Fruit fly (Drosophila melanogaster): Measurements from ENCODE around the gene Uba4.
A peak's percentile ranks its signal among the peaks of the same experiment; 100 is the strongest.

Uba4 gene

DNA sequence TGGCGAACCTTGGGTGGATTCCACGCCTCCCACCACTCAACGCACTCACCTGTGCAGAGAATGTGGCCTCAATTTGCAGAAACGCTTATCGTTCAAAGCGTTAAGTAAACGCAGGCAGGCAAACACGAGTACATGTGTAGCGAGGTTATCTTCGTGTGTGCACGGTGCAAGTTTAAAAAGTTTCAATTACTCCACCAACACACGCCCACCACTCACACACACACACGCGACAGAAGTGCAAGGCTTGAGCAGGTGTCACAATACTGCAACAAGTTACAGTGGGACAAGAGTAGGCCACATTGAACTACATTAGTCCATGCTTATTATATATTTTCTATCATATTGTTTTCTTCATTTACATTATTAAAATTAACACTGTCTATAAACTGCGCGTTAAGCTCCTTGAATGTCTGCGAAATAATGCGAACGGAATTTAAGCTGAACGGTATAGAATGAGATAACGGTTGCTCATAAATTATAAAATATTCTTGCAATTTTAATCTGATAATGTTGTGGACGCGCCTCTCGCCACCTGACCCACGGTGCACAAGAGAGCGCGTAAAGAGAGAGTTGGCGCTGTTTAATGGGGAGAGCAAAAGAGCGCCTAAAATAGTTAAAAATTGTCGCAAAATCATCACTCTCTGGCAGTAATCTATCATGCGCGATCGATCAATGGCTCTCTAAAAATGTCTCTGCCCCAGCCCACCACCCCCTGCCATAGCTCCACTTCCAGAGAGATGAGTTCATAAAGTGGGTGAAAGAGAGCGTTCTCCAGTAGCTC, 17.5 kb downstream of the Uba4 start:
- TF ChIP-seq CG32264 (GFP tag; optimal IDR thresholded peaks at IDR 0.05) (peak; percentile 83), Rel (GFP tag; optimal IDR thresholded peaks at IDR 0.05) (peak; percentile 92), Rel (tag; optimal IDR thresholded peaks at IDR 0.05) (peak; percentile 77), Abd-B (GFP tag; optimal IDR thresholded peaks at IDR 0.05) (no peak), dl (GFP tag; optimal IDR thresholded peaks at IDR 0.05; ENCODE audit: insufficient read depth in 1 of 2, partially characterized antibody in 2 of 2) (peak; percentile 86 to 87), sage (GFP tag; optimal IDR thresholded peaks at IDR 0.05) (peak; percentile 93), Jra (GFP tag; optimal IDR thresholded peaks at IDR 0.05) (peak; percentile 84), CG9705 (GFP tag; optimal IDR thresholded peaks at IDR 0.05) (peak; percentile 92), rgr (GFP tag; optimal IDR thresholded peaks at IDR 0.05) (peak; percentile 95), h (GFP tag; optimal IDR thresholded peaks at IDR 0.05) (peak; percentile 98), Hnf4 (GFP tag; optimal IDR thresholded peaks at IDR 0.05) (peak; percentile 90), dmrt93B (GFP tag; optimal IDR thresholded peaks at IDR 0.05) (peak; percentile 95), N (GFP tag; optimal IDR thresholded peaks at IDR 0.05) (peak; percentile 12), brk (GFP tag; optimal IDR thresholded peaks at IDR 0.05) (peak; percentile 90), Sp1 (GFP tag; optimal IDR thresholded peaks at IDR 0.05) (peak; percentile 95), Dif (GFP tag; optimal IDR thresholded peaks at IDR 0.05; ENCODE audit: partially characterized antibody) (peak; percentile 80), fru (GFP tag; optimal IDR thresholded peaks at IDR 0.05) (peak; percentile 96), tai (GFP tag; optimal IDR thresholded peaks at IDR 0.05) (peak; percentile 88), foxo (GFP tag; optimal IDR thresholded peaks at IDR 0.05) (peak; percentile 87 to 95), br (GFP tag; optimal IDR thresholded peaks at IDR 0.05) (peak; percentile 97), ey (GFP tag; optimal IDR thresholded peaks at IDR 0.05) (peak; percentile 94), jim (GFP tag; optimal IDR thresholded peaks at IDR 0.05) (no peak), CrebA (GFP tag; optimal IDR thresholded peaks at IDR 0.05; ENCODE audit: borderline replicate concordance) (peak; percentile 91), Hr78 (GFP tag; optimal IDR thresholded peaks at IDR 0.05) (no peak), woc (GFP tag; optimal IDR thresholded peaks at IDR 0.05) (peak; percentile 91), Myc (optimal IDR thresholded peaks at IDR 0.05) (no peak), sv (GFP tag; optimal IDR thresholded peaks at IDR 0.05) (peak; percentile 77), Hr83 (GFP tag; optimal IDR thresholded peaks at IDR 0.05; ENCODE audit: poor library complexity, severe bottlenecking) (peak; percentile 93), pan (optimal IDR thresholded peaks at IDR 0.05) (no peak), HLH106 (tag; optimal IDR thresholded peaks at IDR 0.05) (peak; percentile 97), dsf (GFP tag; optimal IDR thresholded peaks at IDR 0.05; ENCODE audit: borderline replicate concordance) (peak; percentile 66), Vsx2 (GFP tag; optimal IDR thresholded peaks at IDR 0.05; ENCODE audit: partially characterized antibody) (peak; percentile 57), usp (GFP tag; optimal IDR thresholded peaks at IDR 0.05) (no peak), Dfd (GFP tag; optimal IDR thresholded peaks at IDR 0.05) (peak; percentile 71), psq (GFP tag; optimal IDR thresholded peaks at IDR 0.05) (peak; percentile 83), lola (GFP tag; optimal IDR thresholded peaks at IDR 0.05) (no peak), OdsH (GFP tag; optimal IDR thresholded peaks at IDR 0.05) (peak; percentile 95), GATAd (GFP tag; optimal IDR thresholded peaks at IDR 0.05) (peak; percentile 32), Mio (GFP tag; optimal IDR thresholded peaks at IDR 0.05) (peak; percentile 80)

DNA sequence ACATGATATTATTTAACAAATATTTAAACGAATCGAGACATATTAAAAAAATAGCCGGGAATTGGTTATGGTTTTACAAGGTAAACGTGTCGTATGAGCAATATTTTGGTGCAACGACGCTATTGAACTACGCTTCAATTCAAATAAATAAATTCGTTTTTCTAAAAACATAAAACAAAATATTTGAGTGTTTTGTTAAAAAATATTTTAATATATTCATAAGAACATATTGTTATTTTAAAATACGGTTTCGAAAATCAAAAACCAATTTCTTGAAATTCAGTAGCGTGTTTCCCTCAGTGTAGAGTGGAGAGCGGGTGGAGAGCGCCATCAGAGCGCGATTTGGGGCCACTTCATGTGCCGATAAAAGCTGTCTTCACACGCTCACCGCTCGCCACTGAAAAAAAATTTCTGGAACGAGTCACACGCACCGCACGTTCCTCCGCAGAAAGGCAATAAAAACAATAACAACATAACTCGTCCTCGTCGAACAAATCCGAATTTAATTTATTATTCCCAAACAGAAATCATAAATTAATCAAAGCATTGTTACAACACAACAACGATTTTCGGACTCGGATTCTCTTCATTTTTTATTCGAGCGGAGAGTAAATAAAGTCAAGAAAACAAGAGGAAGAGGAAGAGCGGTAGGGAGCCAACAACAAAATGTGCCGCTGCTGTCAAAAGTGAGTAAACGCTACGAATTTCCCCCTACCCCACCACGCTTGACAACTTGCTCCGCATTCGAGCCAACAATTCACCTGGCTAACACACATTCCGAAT, 18.4 kb downstream of the Uba4 start:
- TF ChIP-seq rgr (GFP tag; optimal IDR thresholded peaks at IDR 0.05) (peak; percentile 82), sv (GFP tag; optimal IDR thresholded peaks at IDR 0.05) (peak; percentile 61), CG9705 (GFP tag; optimal IDR thresholded peaks at IDR 0.05) (peak; percentile 60), dsf (GFP tag; optimal IDR thresholded peaks at IDR 0.05; ENCODE audit: borderline replicate concordance) (no peak), sage (GFP tag; optimal IDR thresholded peaks at IDR 0.05) (peak; percentile 43), CG32264 (GFP tag; optimal IDR thresholded peaks at IDR 0.05) (no peak), OdsH (GFP tag; optimal IDR thresholded peaks at IDR 0.05) (peak; percentile 82), Dfd (GFP tag; optimal IDR thresholded peaks at IDR 0.05) (peak; percentile 32), Sp1 (GFP tag; optimal IDR thresholded peaks at IDR 0.05) (peak; percentile 97), tai (GFP tag; optimal IDR thresholded peaks at IDR 0.05) (peak; percentile 8), dl (GFP tag; optimal IDR thresholded peaks at IDR 0.05; ENCODE audit: insufficient read depth in 1 of 2, partially characterized antibody in 2 of 2) (peak in 1 of 2 experiments; percentile 44), Myc (optimal IDR thresholded peaks at IDR 0.05) (no peak), lola (GFP tag; optimal IDR thresholded peaks at IDR 0.05) (no peak), fru (GFP tag; optimal IDR thresholded peaks at IDR 0.05) (peak; percentile 77), psq (GFP tag; optimal IDR thresholded peaks at IDR 0.05) (peak; percentile 84), GATAd (GFP tag; optimal IDR thresholded peaks at IDR 0.05) (no peak), h (GFP tag; optimal IDR thresholded peaks at IDR 0.05) (peak; percentile 60), Rel (GFP tag; optimal IDR thresholded peaks at IDR 0.05) (peak; percentile 15), Rel (tag; optimal IDR thresholded peaks at IDR 0.05) (peak; percentile 31), CrebA (GFP tag; optimal IDR thresholded peaks at IDR 0.05; ENCODE audit: borderline replicate concordance) (peak; percentile 23), HLH106 (tag; optimal IDR thresholded peaks at IDR 0.05) (peak; percentile 94), Abd-B (GFP tag; optimal IDR thresholded peaks at IDR 0.05) (no peak), jim (GFP tag; optimal IDR thresholded peaks at IDR 0.05) (no peak), brk (GFP tag; optimal IDR thresholded peaks at IDR 0.05) (peak; percentile 79), dmrt93B (GFP tag; optimal IDR thresholded peaks at IDR 0.05) (peak; percentile 90), Hr83 (GFP tag; optimal IDR thresholded peaks at IDR 0.05; ENCODE audit: poor library complexity, severe bottlenecking) (peak; percentile 47), Hr78 (GFP tag; optimal IDR thresholded peaks at IDR 0.05) (no peak), Dif (GFP tag; optimal IDR thresholded peaks at IDR 0.05; ENCODE audit: partially characterized antibody) (peak; percentile 55), Hnf4 (GFP tag; optimal IDR thresholded peaks at IDR 0.05) (peak; percentile 42), Vsx2 (GFP tag; optimal IDR thresholded peaks at IDR 0.05; ENCODE audit: partially characterized antibody) (no peak), usp (GFP tag; optimal IDR thresholded peaks at IDR 0.05) (no peak), foxo (GFP tag; optimal IDR thresholded peaks at IDR 0.05) (peak in 1 of 2 experiments; percentile 87), pan (optimal IDR thresholded peaks at IDR 0.05) (no peak), ey (GFP tag; optimal IDR thresholded peaks at IDR 0.05) (peak; percentile 66), Jra (GFP tag; optimal IDR thresholded peaks at IDR 0.05) (no peak), N (GFP tag; optimal IDR thresholded peaks at IDR 0.05) (no peak)

All from whole organism, wandering third instar larva.